Fruit fly (Drosophila melanogaster): ENCODE results near the gene cry.

dm6 chr3R:19250063-19250462 lies 38.1 kb downstream of the cry start:
- TF ChIP-seq CG8478 (optimal IDR thresholded peaks at IDR 0.05), result no peak
- no peak for TF ChIP-seq CTCF (optimal IDR thresholded peaks at IDR 0.05)
